Worm (Caenorhabditis elegans): ENCODE results near the gene T05C7.4.

DNA sequence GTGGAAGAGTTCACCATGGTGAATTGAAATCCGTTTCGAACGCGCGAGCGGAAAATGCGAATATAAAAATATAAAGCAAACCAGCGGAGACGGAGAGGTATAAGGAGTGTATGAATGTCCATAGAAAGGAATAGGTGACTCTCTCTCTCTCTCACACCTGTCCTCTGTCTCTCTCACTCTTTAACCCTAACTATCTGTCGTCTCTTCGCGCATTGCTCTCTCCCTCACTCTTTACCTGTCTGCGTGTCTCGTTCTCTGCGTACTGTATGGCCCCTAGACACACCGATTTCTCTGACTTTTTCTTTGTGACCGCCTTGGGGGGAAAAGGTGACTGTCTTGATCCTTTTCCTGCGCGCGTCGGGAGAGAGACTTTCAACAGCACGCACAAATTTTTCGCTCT is 2.2 kb downstream of the T05C7.4 start:
- TF ChIP-seq hlh-13 (GFP tag; optimal IDR thresholded peaks at IDR 0.05) (no peak), pqm-1 (tag; optimal IDR thresholded peaks at IDR 0.05) (no peak), tbx-2 (tag; optimal IDR thresholded peaks at IDR 0.05) (peak; percentile 32), unc-86 (tag; optimal IDR thresholded peaks at IDR 0.05) (no peak), elt-2 (tag; optimal IDR thresholded peaks at IDR 0.05) (peak; percentile 2), madf-2 (tag; optimal IDR thresholded peaks at IDR 0.05) (no peak), ceh-6 (GFP tag; optimal IDR thresholded peaks at IDR 0.05) (no peak), ama-1 (optimal IDR thresholded peaks at IDR 0.05) (peak; percentile 7), pha-4 (tag; optimal IDR thresholded peaks at IDR 0.05) (no peak), ttx-3 (tag; optimal IDR thresholded peaks at IDR 0.05) (no peak)
